Fruit fly (Drosophila melanogaster) whole organism, embryonic: ENCODE data around the gene Fgop2.

Source experiments
- Bteb2 ChIP-seq: fragments of 200-800 bp; sonication (Bioruptor generic); optimal IDR thresholded peaks from 2 replicates; lab custom pipeline; 2016; ENCODE audit warnings: missing biosample characterization, missing genetic modification characterization
- CG10979 ChIP-seq: fragments of 200-800 bp; sonication (Bioruptor generic); optimal IDR thresholded peaks from 2 replicates; lab custom pipeline; 2018; ENCODE audit warnings: missing biosample characterization, mild to moderate bottlenecking, missing genetic modification characterization, moderate library complexity
- CG11723 ChIP-seq: fragments of 200-800 bp; sonication (Bioruptor generic); optimal IDR thresholded peaks from 2 replicates; lab custom pipeline; 2017; ENCODE audit warnings: missing biosample characterization, mild to moderate bottlenecking, missing genetic modification characterization
- CG1233 ChIP-seq: fragments of 200-800 bp; sonication (Bioruptor generic); optimal IDR thresholded peaks from 4 replicates; lab custom pipeline; 2018; ENCODE audit warnings: missing biosample characterization, mild to moderate bottlenecking, missing genetic modification characterization
- CG14667 ChIP-seq: fragments of 200-800 bp; sonication (Bioruptor generic); IDR thresholded peaks from 2 replicates; pipeline ENCODE4 v1.3.6; 2022; ENCODE audit warnings: missing biosample characterization, missing genetic modification characterization
- CG1529 ChIP-seq: fragments of 200-800 bp; sonication (Bioruptor generic); optimal IDR thresholded peaks from 3 replicates; lab custom pipeline; 2018; ENCODE audit warnings: missing biosample characterization, missing genetic modification characterization
- CG15696 ChIP-seq: fragments of 200-800 bp; sonication (Bioruptor generic); optimal IDR thresholded peaks from 2 replicates; lab custom pipeline; 2019; ENCODE audit warnings: missing biosample characterization, mild to moderate bottlenecking, missing genetic modification characterization, moderate library complexity
- CG18262 ChIP-seq: fragments of 200-800 bp; optimal IDR thresholded peaks from 3 replicates; lab custom pipeline; 2019; ENCODE audit warnings: missing biosample characterization, mild to moderate bottlenecking, missing genetic modification characterization, moderate library complexity
- CG2116 ChIP-seq: fragments of 200-800 bp; sonication (Bioruptor generic); optimal IDR thresholded peaks from 3 replicates; lab custom pipeline; 2018; ENCODE audit warnings: missing biosample characterization, mild to moderate bottlenecking, missing genetic modification characterization
- CG2129 ChIP-seq: fragments of 200-800 bp; sonication (Bioruptor generic); IDR thresholded peaks from 2 replicates; pipeline ENCODE4 v1.3.6; 2022; ENCODE audit warnings: missing biosample characterization, missing genetic modification characterization; ENCODE audit not compliant: partially characterized antibody
- CG33213 ChIP-seq: fragments of 200-800 bp; sonication (Bioruptor generic); optimal IDR thresholded peaks from 3 replicates; lab custom pipeline; 2016; ENCODE audit warnings: missing biosample characterization, missing genetic modification characterization
- CG3838 ChIP-seq: fragments of 200-800 bp; sonication (Bioruptor generic); optimal IDR thresholded peaks from 3 replicates; lab custom pipeline; 2016; ENCODE audit warnings: missing biosample characterization, missing genetic modification characterization
- CG7963 ChIP-seq: fragments of 200-800 bp; sonication (Bioruptor generic); IDR thresholded peaks from 3 replicates; pipeline ENCODE4 v1.3.6; 2022; ENCODE audit warnings: missing biosample characterization, missing genetic modification characterization; ENCODE audit not compliant: partially characterized antibody
- CG7987 ChIP-seq: fragments of 200-800 bp; sonication (Bioruptor generic); optimal IDR thresholded peaks from 2 replicates; lab custom pipeline; 2018; ENCODE audit warnings: missing biosample characterization, mild to moderate bottlenecking, missing genetic modification characterization, moderate library complexity
- CG8281 ChIP-seq: fragments of 200-800 bp; sonication (Bioruptor generic); optimal IDR thresholded peaks from 2 replicates; lab custom pipeline; 2018; ENCODE audit warnings: missing biosample characterization, mild to moderate bottlenecking, missing genetic modification characterization, moderate library complexity
- CG9817 ChIP-seq: fragments of 200-800 bp; sonication (Bioruptor generic); optimal IDR thresholded peaks from 2 replicates; lab custom pipeline; 2018; ENCODE audit warnings: missing biosample characterization, mild to moderate bottlenecking, missing genetic modification characterization, moderate library complexity
- Dip3 ChIP-seq: fragments of 200-800 bp; sonication (Bioruptor generic); optimal IDR thresholded peaks from 3 replicates; lab custom pipeline; 2016; ENCODE audit warnings: missing biosample characterization, missing genetic modification characterization
- HLHmδ ChIP-seq: fragments of 200-800 bp; sonication (Bioruptor generic); optimal IDR thresholded peaks from 2 replicates; lab custom pipeline; 2018; ENCODE audit warnings: missing biosample characterization, mild to moderate bottlenecking, missing genetic modification characterization, moderate library complexity
- Mes4 ChIP-seq: fragments of 200-800 bp; sonication (Bioruptor generic); optimal IDR thresholded peaks from 2 replicates; lab custom pipeline; 2016; ENCODE audit warnings: missing biosample characterization, missing genetic modification characterization
- Myb ChIP-seq: fragments of 200-800 bp; sonication (Bioruptor generic); optimal IDR thresholded peaks from 2 replicates; lab custom pipeline; 2016; ENCODE audit warnings: missing biosample characterization, missing genetic modification characterization
- NC2β ChIP-seq: fragments of 200-800 bp; sonication (Bioruptor generic); optimal IDR thresholded peaks from 2 replicates; lab custom pipeline; 2016; ENCODE audit warnings: missing biosample characterization, missing genetic modification characterization
- NfI ChIP-seq: fragments of 200-800 bp; sonication (Bioruptor generic); optimal IDR thresholded peaks from 3 replicates; lab custom pipeline; 2018; ENCODE audit warnings: missing biosample characterization, mild to moderate bottlenecking, missing genetic modification characterization, moderate library complexity
- Side ChIP-seq: fragments of 200-800 bp; sonication (Bioruptor generic); optimal IDR thresholded peaks from 2 replicates; lab custom pipeline; 2016; ENCODE audit warnings: missing biosample characterization, missing genetic modification characterization
- Stat92E ChIP-seq, 3 experiments: fragments of >200 bp in 2 of 3; fragments of 200-800 bp in 1 of 3; sonication (Bioruptor generic) in 1 of 3; optimal IDR thresholded peaks; 2 replicates each; lab custom pipeline; 2017 to 2019; ENCODE audit warnings: missing biosample characterization in 3 of 3, missing genetic modification characterization in 3 of 3, mild to moderate bottlenecking in 1 of 3, moderate library complexity in 1 of 3
- TFAM ChIP-seq: fragments of 200-800 bp; sonication (Bioruptor generic); optimal IDR thresholded peaks from 2 replicates; lab custom pipeline; 2017; ENCODE audit warnings: missing biosample characterization, missing genetic modification characterization, inconsistent platforms
- Trl ChIP-seq, 3 experiments: fragments of >200 bp in 2 of 3; fragments of 200-800 bp in 1 of 3; sonication (Bioruptor generic) in 1 of 3; optimal IDR thresholded peaks; 2 replicates in 1 of 3; 3 replicates in 2 of 3; lab custom pipeline; 2016 to 2017; ENCODE audit warnings: missing biosample characterization in 1 of 3, missing genetic modification characterization in 1 of 3
- Usf ChIP-seq: fragments of 200-800 bp; sonication (Bioruptor generic); optimal IDR thresholded peaks from 2 replicates; lab custom pipeline; 2017; ENCODE audit warnings: missing genotype, missing biosample characterization, missing genetic modification characterization
- bsh ChIP-seq, 2 experiments: fragments of 200-800 bp; sonication (Bioruptor generic); optimal IDR thresholded peaks; 2 replicates each; lab custom pipeline; 2017 to 2018; ENCODE audit warnings: mild to moderate bottlenecking in 2 of 2, missing biosample characterization in 2 of 2, missing genetic modification characterization in 2 of 2, moderate library complexity in 1 of 2
- chif ChIP-seq, 2 experiments: fragments of 200-800 bp; sonication (Bioruptor generic); optimal IDR thresholded peaks; 3 replicates each; lab custom pipeline; 2016; ENCODE audit warnings: missing biosample characterization in 2 of 2, missing genetic modification characterization in 2 of 2
- chinmo ChIP-seq: fragments of 200-800 bp; sonication (Bioruptor generic); IDR thresholded peaks from 4 replicates; pipeline ENCODE4 v1.3.6; 2022; ENCODE audit warnings: missing biosample characterization, missing genetic modification characterization; ENCODE audit not compliant: partially characterized antibody
- danr ChIP-seq: fragments of 200-800 bp; sonication (Bioruptor generic); IDR thresholded peaks from 2 replicates; pipeline ENCODE4 v1.3.6; 2022; ENCODE audit warnings: missing biosample characterization, missing genetic modification characterization
- dati ChIP-seq: fragments of 200-800 bp; sonication (Bioruptor generic); IDR thresholded peaks from 2 replicates; pipeline ENCODE4 v1.3.6; 2022; ENCODE audit warnings: missing biosample characterization, missing genetic modification characterization
- dysf ChIP-seq: fragments of 200-800 bp; sonication (Bioruptor generic); IDR thresholded peaks from 3 replicates; pipeline ENCODE4 v1.3.6; 2022; ENCODE audit warnings: missing biosample characterization, missing genetic modification characterization
- en ChIP-seq: fragments of 200-800 bp; sonication (Bioruptor generic); optimal IDR thresholded peaks from 2 replicates; lab custom pipeline; 2016; ENCODE audit warnings: missing biosample characterization, missing genetic modification characterization
- esg ChIP-seq: fragments of 200-800 bp; sonication (Bioruptor generic); conservative IDR thresholded peaks from 2 replicates; pipeline ENCODE4 v1.3.6; 2022; ENCODE audit warnings: missing biosample characterization, missing genetic modification characterization
- inv ChIP-seq: fragments of 200-800 bp; sonication (Bioruptor generic); IDR thresholded peaks from 2 replicates; pipeline ENCODE4 v1.3.6; 2022; ENCODE audit warnings: missing biosample characterization, missing genetic modification characterization; ENCODE audit not compliant: partially characterized antibody
- kay ChIP-seq: fragments of 200-800 bp; sonication (Bioruptor generic); optimal IDR thresholded peaks from 2 replicates; lab custom pipeline; 2016; ENCODE audit warnings: missing biosample characterization, missing genetic modification characterization
- lola ChIP-seq, 3 experiments: fragments of >200 bp in 2 of 3; fragments of 200-800 bp in 1 of 3; sonication (Bioruptor generic) in 1 of 3; optimal IDR thresholded peaks; 2 replicates each; lab custom pipeline; 2017 to 2019; ENCODE audit warnings: missing biosample characterization in 3 of 3, missing genetic modification characterization in 3 of 3, mild to moderate bottlenecking in 1 of 3, moderate library complexity in 1 of 3
- luna ChIP-seq: fragments of 200-800 bp; sonication (Bioruptor generic); optimal IDR thresholded peaks from 2 replicates; lab custom pipeline; 2016; ENCODE audit warnings: missing biosample characterization, missing genetic modification characterization
- oc ChIP-seq: fragments of 200-800 bp; sonication (Bioruptor generic); optimal IDR thresholded peaks from 2 replicates; lab custom pipeline; 2018; ENCODE audit warnings: missing biosample characterization, mild to moderate bottlenecking, missing genetic modification characterization, moderate library complexity
- onecut ChIP-seq: fragments of 200-800 bp; sonication (Bioruptor generic); IDR thresholded peaks from 2 replicates; pipeline ENCODE4 v1.3.6; 2022; ENCODE audit warnings: missing biosample characterization, missing genetic modification characterization
- pnt ChIP-seq: fragments of 200-800 bp; sonication (Bioruptor generic); optimal IDR thresholded peaks from 3 replicates; lab custom pipeline; 2016; ENCODE audit warnings: missing biosample characterization, missing genetic modification characterization
- sd ChIP-seq: fragments of 200-800 bp; sonication (Bioruptor generic); optimal IDR thresholded peaks from 3 replicates; lab custom pipeline; 2018; ENCODE audit warnings: missing biosample characterization, mild to moderate bottlenecking, missing genetic modification characterization, moderate library complexity
- sim ChIP-seq: fragments of 200-800 bp; sonication (Bioruptor generic); IDR thresholded peaks from 2 replicates; pipeline ENCODE4 v1.3.6; 2022; ENCODE audit warnings: missing biosample characterization, missing genetic modification characterization
- sr ChIP-seq: fragments of 200-800 bp; sonication (Bioruptor generic); IDR thresholded peaks from 3 replicates; pipeline ENCODE4 v1.3.6; 2022; ENCODE audit warnings: missing biosample characterization, missing genetic modification characterization
- sug ChIP-seq: fragments of 200-800 bp; optimal IDR thresholded peaks from 2 replicates; lab custom pipeline; 2019; ENCODE audit warnings: missing biosample characterization, mild to moderate bottlenecking, missing genetic modification characterization, moderate library complexity
- tgo ChIP-seq: fragments of 200-800 bp; sonication (Bioruptor generic); IDR thresholded peaks from 3 replicates; pipeline ENCODE4 v1.3.6; 2022; ENCODE audit warnings: missing biosample characterization, missing genetic modification characterization
- ttk ChIP-seq: fragments of 200-800 bp; sonication (Bioruptor generic); IDR thresholded peaks from 2 replicates; pipeline ENCODE4 v2.1.2; 2022; ENCODE audit warnings: missing biosample characterization, missing genetic modification characterization

Fgop2 gene

dm6 chr2L:6922091-6922753, 22.9 kb downstream of the Fgop2 start (continued):
- TF ChIP-seq Trl (optimal IDR thresholded peaks at IDR 0.05; lab: Kevin White, UChicago) (peak in 1 of 2 experiments; percentile 31), Trl (GFP tag; optimal IDR thresholded peaks at IDR 0.05; lab: Kevin White, UChicago) (peak; percentile 72), Dip3 (GFP tag; lab: Kevin White, UChicago) (peak; percentile 65), sr (GFP tag; lab: Robert Waterston, UW) (no peak), lola (GFP tag; optimal IDR thresholded peaks at IDR 0.05; lab: Kevin White, UChicago) (peak in 1 of 3 experiments; percentile 66), luna (GFP tag; lab: Kevin White, UChicago) (peak; percentile 33), NfI (GFP tag; lab: Kevin White, UChicago) (no peak), kay (GFP tag; lab: Kevin White, UChicago) (peak; percentile 5), sd (no peak), CG18262 (tag; lab: Kevin White, UChicago) (peak; percentile 74), CG7987 (no peak), onecut (GFP tag; lab: Robert Waterston, UW) (peak; percentile 70), Mes4 (peak; percentile 66), en (GFP tag; lab: Kevin White, UChicago) (peak; percentile 67), CG7963 (GFP tag; lab: Robert Waterston, UW) (no peak), Usf (peak; percentile 8), dysf (GFP tag; lab: Robert Waterston, UW) (no peak; the same call in 2 of the 3 replicates), NC2β (GFP tag; lab: Kevin White, UChicago) (peak; percentile 61), esg (GFP tag; lab: Robert Waterston, UW) (no peak), Side (peak; percentile 73), CG2116 (GFP tag; lab: Kevin White, UChicago) (peak; percentile 33), danr (0 out of 2 replicates have a peak, but pooled peaks have one; percentile 30), tgo (GFP tag; lab: Robert Waterston, UW) (no peak; the same call in 1 of the 3 replicates), chif (GFP tag; optimal IDR thresholded peaks at IDR 0.05; lab: Kevin White, UChicago) (peak; percentile 67 to 75), oc (tag; lab: Kevin White, UChicago) (no peak), CG15696 (tag; lab: Kevin White, UChicago) (peak; percentile 38), CG3838 (no peak), CG1529 (GFP tag; lab: Kevin White, UChicago) (peak; percentile 75), CG33213 (peak; percentile 42), inv (no peak), sug (tag; lab: Kevin White, UChicago) (no peak), Stat92E (GFP tag; optimal IDR thresholded peaks at IDR 0.05; lab: Kevin White, UChicago) (no peak), bsh (GFP tag; optimal IDR thresholded peaks at IDR 0.05; lab: Kevin White, UChicago) (peak; percentile 65 to 85), CG9817 (tag; lab: Kevin White, UChicago) (no peak), CG2129 (GFP tag; lab: Robert Waterston, UW) (no peak), CG1233 (peak; percentile 51), CG8281 (tag; lab: Kevin White, UChicago) (no peak), ttk (GFP tag; lab: Robert Waterston, UW) (no peak), chinmo (GFP tag; lab: Robert Waterston, UW) (0 out of 4 replicates have a peak, but pooled peaks have one; percentile 18), TFAM (no peak), Myb (GFP tag; lab: Kevin White, UChicago) (peak; percentile 48), CG14667 (GFP tag; lab: Robert Waterston, UW) (no peak), Bteb2 (peak; percentile 32), HLHmδ (no peak), dati (GFP tag; lab: Robert Waterston, UW) (no peak), pnt (GFP tag; lab: Kevin White, UChicago) (peak; percentile 62), sim (GFP tag; lab: Robert Waterston, UW) (peak; percentile 70; the same call in 1 of the 2 replicates), CG11723 (GFP tag; lab: Kevin White, UChicago) (no peak), CG10979 (tag; lab: Kevin White, UChicago) (peak; percentile 78)
